Worm (Caenorhabditis elegans) whole organism, late embryonic: ENCODE data around the gene frm-5.1.

Source experiments
- F13H6.1 ChIP-seq: sonication (generic microtip); optimal IDR thresholded peaks from 2 replicates; lab custom pipeline; 2016; ENCODE audit warnings: missing genetic modification characterization, missing compliant biosample characterization
- dve-1 ChIP-seq: sonication (generic microtip); optimal IDR thresholded peaks from 2 replicates; lab custom pipeline; 2017; ENCODE audit warnings: antibody characterized with exemption, mild to moderate bottlenecking, missing genetic modification characterization, missing compliant biosample characterization
- fkh-6 ChIP-seq: sonication (generic microtip); optimal IDR thresholded peaks from 2 replicates; lab custom pipeline; 2016; ENCODE audit warnings: missing genetic modification characterization, missing compliant biosample characterization
- hlh-8 ChIP-seq: sonication (generic microtip); optimal IDR thresholded peaks from 2 replicates; lab custom pipeline; 2016; ENCODE audit warnings: missing genotype, missing genetic modification characterization, missing compliant biosample characterization
- lim-6 ChIP-seq: sonication (generic microtip); optimal IDR thresholded peaks from 2 replicates; lab custom pipeline; 2016; ENCODE audit warnings: missing genetic modification characterization, missing compliant biosample characterization
- nhr-232 ChIP-seq: sonication (generic microtip); optimal IDR thresholded peaks from 2 replicates; lab custom pipeline; 2016; ENCODE audit warnings: missing genetic modification characterization, missing compliant biosample characterization
- pqm-1 ChIP-seq: sonication (generic microtip); optimal IDR thresholded peaks from 2 replicates; lab custom pipeline; 2016; ENCODE audit warnings: missing genetic modification characterization, missing compliant biosample characterization
- pros-1 ChIP-seq: fragments of 150-350 bp; optimal IDR thresholded peaks from 2 replicates; lab custom pipeline; 2014; ENCODE audit warnings: missing biosample characterization, missing genetic modification reagents, missing genetic modification characterization
- ref-2 ChIP-seq: sonication (generic microtip); optimal IDR thresholded peaks from 2 replicates; lab custom pipeline; 2016; ENCODE audit warnings: missing genetic modification characterization, missing compliant biosample characterization
- sox-2 ChIP-seq: fragments of 200-800 bp; sonication (Bioruptor generic); IDR thresholded peaks from 2 replicates; pipeline ENCODE4 v1.3.6; 2022; ENCODE audit warnings: missing genetic modification reagents, missing genetic modification characterization, missing compliant biosample characterization
- unc-55 ChIP-seq: sonication (generic microtip); optimal IDR thresholded peaks from 2 replicates; lab custom pipeline; 2017; ENCODE audit warnings: missing biosample characterization, missing genetic modification reagents, missing genetic modification characterization
- zip-5 ChIP-seq: sonication (generic microtip); optimal IDR thresholded peaks from 2 replicates; lab custom pipeline; 2016; ENCODE audit warnings: missing genetic modification characterization, missing compliant biosample characterization

ce11 chrIV:48780-49179 lies at the start of gene frm-5.1:
- TF ChIP-seq pros-1 (tag; lab: Kevin White, UChicago) (no peak), F13H6.1 (tag; lab: Kevin White, UChicago) (no peak), sox-2 (GFP tag; lab: Robert Waterston, UW) (no peak), pqm-1 (tag; lab: Kevin White, UChicago) (no peak), fkh-6 (no peak), ref-2 (no peak), dve-1 (tag; lab: Kevin White, UChicago) (no peak), lim-6 (tag; lab: Kevin White, UChicago) (no peak), zip-5 (tag; lab: Kevin White, UChicago) (no peak), hlh-8 (tag; lab: Kevin White, UChicago) (no peak), nhr-232 (tag; lab: Kevin White, UChicago) (no peak), unc-55 (GFP tag; lab: Kevin White, UChicago) (no peak)
